Worm (Caenorhabditis elegans) whole organism, L1 larva: ENCODE data around the gene erd-2.2.

ENCODE experiments used
- dpl-1 ChIP-seq, 3 experiments: fragments of 150-350 bp in 2 of 3; sonication (generic microtip) in 1 of 3; optimal IDR thresholded peaks; 2 replicates each; lab custom pipeline; 2014 to 2017; ENCODE audit warnings: missing biosample characterization in 3 of 3, missing genetic modification characterization in 3 of 3, missing genetic modification reagents in 3 of 3
- nhr-19 ChIP-seq: fragments of 200-800 bp; sonication (Bioruptor generic); conservative IDR thresholded peaks from 2 replicates; pipeline ENCODE4 v1.3.6; 2022; ENCODE audit warnings: missing genetic modification characterization, missing compliant biosample characterization
- nhr-237 ChIP-seq: fragments of 150-350 bp; optimal IDR thresholded peaks from 2 replicates; lab custom pipeline; 2014; ENCODE audit warnings: missing biosample characterization, missing genetic modification characterization
- skn-1 ChIP-seq: fragments of 150-350 bp; optimal IDR thresholded peaks from 2 replicates; lab custom pipeline; 2014; ENCODE audit warnings: missing biosample characterization, missing genetic modification characterization
- unc-30 ChIP-seq: sonication (generic microtip); optimal IDR thresholded peaks from 2 replicates; lab custom pipeline; 2017; ENCODE audit warnings: missing biosample characterization, missing genetic modification characterization

ce11 chrIII:5938790-5939452 lies 32.1 kb downstream of the erd-2.2 start:
- TF ChIP-seq skn-1 (tag; lab: Kevin White, UChicago) (peak; percentile 19), nhr-19 (GFP tag; lab: Robert Waterston, UW) (no peak), unc-30 (tag; lab: Kevin White, UChicago) (no peak), dpl-1 (GFP tag; optimal IDR thresholded peaks at IDR 0.05; lab: Kevin White, UChicago) (no peak), nhr-237 (tag; lab: Kevin White, UChicago) (no peak)
